Fruit fly (Drosophila melanogaster): ENCODE results near the gene toc.

Gene toc

dm6 chr2L:3041918-3042615 is 102.5 kb downstream of the toc start, which contains the start of gene CG17261 (continued):
- TF ChIP-seq CG11723 (GFP tag; optimal IDR thresholded peaks at IDR 0.05) (no peak), CG8478 (optimal IDR thresholded peaks at IDR 0.05) (no peak), CG33213 (GFP tag; optimal IDR thresholded peaks at IDR 0.05) (no peak), Oaz (GFP tag; IDR thresholded peaks at IDR 0.05) (no peak), Dad (GFP tag; optimal IDR thresholded peaks at IDR 0.05) (no peak), sob (GFP tag; IDR thresholded peaks at IDR 0.05) (peak; percentile 47; the same call in 1 of the 2 replicates), CG11695 (GFP tag; IDR thresholded peaks at IDR 0.05) (peak; percentile 37; the same call in 1 of the 3 replicates), NK7.1 (GFP tag; optimal IDR thresholded peaks at IDR 0.05) (no peak), jumu (GFP tag; optimal IDR thresholded peaks at IDR 0.05) (peak; percentile 21), CG3163 (GFP tag; optimal IDR thresholded peaks at IDR 0.05) (no peak), CG1602 (GFP tag; optimal IDR thresholded peaks at IDR 0.05) (no peak), row (GFP tag; IDR thresholded peaks at IDR 0.05) (peak; percentile 89), Fer3 (tag; optimal IDR thresholded peaks at IDR 0.05) (peak; percentile 44), ro (GFP tag; IDR thresholded peaks at IDR 0.05) (no peak), otp (GFP tag; IDR thresholded peaks at IDR 0.05) (0 out of 3 replicates have a peak, but pooled peaks have one; percentile 33), CG14050 (GFP tag; IDR thresholded peaks at IDR 0.05) (no peak), Sry-β (GFP tag; optimal IDR thresholded peaks at IDR 0.05) (no peak), CG8281 (tag; optimal IDR thresholded peaks at IDR 0.05) (no peak), CG15696 (tag; optimal IDR thresholded peaks at IDR 0.05) (no peak), CG2116 (GFP tag; optimal IDR thresholded peaks at IDR 0.05) (no peak), lov (optimal IDR thresholded peaks at IDR 0.05) (no peak), lov (GFP tag; IDR thresholded peaks at IDR 0.05) (no peak), CG5953 (GFP tag; IDR thresholded peaks at IDR 0.05) (no peak), CG7372 (GFP tag; IDR thresholded peaks at IDR 0.05) (no peak), CG7556 (GFP tag; optimal IDR thresholded peaks at IDR 0.05) (peak; percentile 37), CG12299 (tag; optimal IDR thresholded peaks at IDR 0.05) (no peak), HmgZ (tag; optimal IDR thresholded peaks at IDR 0.05) (peak; percentile 53), H2.0 (GFP tag; IDR thresholded peaks at IDR 0.05) (0 out of 2 replicates have a peak, but pooled peaks have one; percentile 14), CG4424 (GFP tag; optimal IDR thresholded peaks at IDR 0.05) (no peak), ase (GFP tag; IDR thresholded peaks at IDR 0.05) (no peak), trem (tag; optimal IDR thresholded peaks at IDR 0.05) (no peak), CG17186 (GFP tag; optimal IDR thresholded peaks at IDR 0.05) (no peak), CG7928 (GFP tag; optimal IDR thresholded peaks at IDR 0.05) (no peak), nau (GFP tag; optimal IDR thresholded peaks at IDR 0.05) (no peak), tx (GFP tag; optimal IDR thresholded peaks at IDR 0.05) (peak; percentile 5), CG6813 (GFP tag; optimal IDR thresholded peaks at IDR 0.05) (no peak), seq (GFP tag; IDR thresholded peaks at IDR 0.05) (peak; percentile 52; the same call in 1 of the 2 replicates), HLH3B (GFP tag; IDR thresholded peaks at IDR 0.05) (no peak), rib (GFP tag; IDR thresholded peaks at IDR 0.05) (peak; percentile 49; the same call in 1 of the 2 replicates), HLH54F (GFP tag; optimal IDR thresholded peaks at IDR 0.05) (peak; percentile 37), CrebB (tag; optimal IDR thresholded peaks at IDR 0.05) (no peak), wor (GFP tag; IDR thresholded peaks at IDR 0.05) (no peak), CG7745 (tag; optimal IDR thresholded peaks at IDR 0.05) (no peak), CG3847 (GFP tag; IDR thresholded peaks at IDR 0.05) (no peak), fd64A (GFP tag; optimal IDR thresholded peaks at IDR 0.05) (no peak), ham (GFP tag; IDR thresholded peaks at IDR 0.05) (no peak), CG43689 (GFP tag; IDR thresholded peaks at IDR 0.05) (no peak), CG13894 (tag; optimal IDR thresholded peaks at IDR 0.05) (peak; percentile 16), Xrp1 (GFP tag; IDR thresholded peaks at IDR 0.05) (no peak), gro (GFP tag; optimal IDR thresholded peaks at IDR 0.05) (peak; percentile 90), lmd (GFP tag; IDR thresholded peaks at IDR 0.05) (peak; percentile 24; the same call in 1 of the 2 replicates), Asciz (GFP tag; optimal IDR thresholded peaks at IDR 0.05) (no peak)
